Worm (Caenorhabditis elegans) whole organism, late embryonic: ENCODE data around the gene C10B5.3.

Source experiments
- T23F11.4 ChIP-seq: fragments of 200-800 bp; sonication (Bioruptor generic); optimal IDR thresholded peaks from 2 replicates; lab custom pipeline; 2018; ENCODE audit warnings: mild to moderate bottlenecking, missing genetic modification characterization, missing compliant biosample characterization
- ama-1 ChIP-seq: fragments of 150-350 bp; optimal IDR thresholded peaks from 2 replicates; lab custom pipeline; 2014
- ceh-18 ChIP-seq: sonication (generic microtip); optimal IDR thresholded peaks from 2 replicates; lab custom pipeline; 2016; ENCODE audit warnings: missing genetic modification characterization, missing compliant biosample characterization
- ceh-30 ChIP-seq: fragments of 150-350 bp; optimal IDR thresholded peaks from 2 replicates; lab custom pipeline; 2014; ENCODE audit warnings: missing biosample characterization, missing genetic modification characterization
- ceh-6 ChIP-seq: fragments of 200-800 bp; sonication (Bioruptor generic); optimal IDR thresholded peaks from 2 replicates; lab custom pipeline; 2018; ENCODE audit warnings: mild to moderate bottlenecking, missing genetic modification characterization, missing compliant biosample characterization
- che-1 ChIP-seq: sonication (generic microtip); optimal IDR thresholded peaks from 2 replicates; lab custom pipeline; 2016; ENCODE audit warnings: mild to moderate bottlenecking, missing genetic modification characterization, missing compliant biosample characterization
- fax-1 ChIP-seq: sonication (generic microtip); optimal IDR thresholded peaks from 2 replicates; lab custom pipeline; 2016; ENCODE audit warnings: missing genotype, missing genetic modification characterization, missing compliant biosample characterization
- nfya-1 ChIP-seq: sonication (generic microtip); optimal IDR thresholded peaks from 2 replicates; lab custom pipeline; 2017; ENCODE audit warnings: missing genetic modification characterization, mild to moderate bottlenecking, missing compliant biosample characterization, antibody characterized with exemption, moderate library complexity
- nhr-11 ChIP-seq: fragments of 150-350 bp; optimal IDR thresholded peaks from 2 replicates; lab custom pipeline; 2014; ENCODE audit warnings: missing biosample characterization, missing genetic modification characterization
- nhr-232 ChIP-seq: sonication (generic microtip); optimal IDR thresholded peaks from 2 replicates; lab custom pipeline; 2016; ENCODE audit warnings: missing genetic modification characterization, missing compliant biosample characterization
- odd-2 ChIP-seq: sonication (generic microtip); optimal IDR thresholded peaks from 2 replicates; lab custom pipeline; 2017; ENCODE audit warnings: antibody characterized with exemption, mild to moderate bottlenecking, missing genetic modification characterization, missing compliant biosample characterization
- pha-4 ChIP-seq: fragments of 150-350 bp; optimal IDR thresholded peaks from 2 replicates; lab custom pipeline; 2018; ENCODE audit warnings: missing biosample characterization, missing genetic modification reagents, missing genetic modification characterization

DNA sequence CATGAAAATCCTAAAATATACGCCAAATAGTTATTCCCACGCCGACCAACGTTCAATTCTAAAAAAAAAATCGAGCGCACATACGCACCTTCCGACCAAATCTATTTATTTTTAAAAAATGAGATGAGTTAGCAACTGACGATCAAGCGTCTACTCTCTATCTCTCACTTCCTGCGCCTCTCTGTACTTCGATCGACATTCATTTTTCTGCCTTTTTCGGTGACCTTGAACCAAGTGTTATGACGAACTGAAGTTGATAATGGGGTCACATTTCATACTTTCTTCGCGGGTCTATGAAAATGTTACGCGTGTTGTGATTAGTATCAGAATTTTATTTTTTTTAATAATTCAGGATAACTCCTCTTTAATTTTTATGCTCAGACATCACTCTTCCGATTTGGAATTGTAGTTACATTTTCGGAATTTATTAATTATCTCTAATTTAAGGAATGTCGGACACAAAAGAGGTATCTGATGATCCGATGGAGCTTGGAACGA, 19.4 kb upstream of the C10B5.3 start, which contains the start of gene smk-1:
- no peak for TF ChIP-seq T23F11.4 (GFP tag; lab: Kevin White, UChicago)
- no peak for TF ChIP-seq pha-4 (tag; lab: Kevin White, UChicago)
- no peak for TF ChIP-seq ceh-18
- TF ChIP-seq fax-1 (tag; lab: Kevin White, UChicago) = no peak
- no peak for TF ChIP-seq ceh-30 (tag; lab: Kevin White, UChicago)
- TF ChIP-seq nhr-232 = no peak
- no peak for TF ChIP-seq nfya-1 (tag; lab: Kevin White, UChicago)
- no peak for TF ChIP-seq nhr-11
- TF ChIP-seq ceh-6 (GFP tag; lab: Kevin White, UChicago) = no peak
- no peak for TF ChIP-seq ama-1 (lab: Kevin White, UChicago)
- TF ChIP-seq che-1 (tag; lab: Kevin White, UChicago) = no peak
- TF ChIP-seq odd-2 (tag; lab: Kevin White, UChicago) = no peak
